Worm (Caenorhabditis elegans) whole organism, L1 larva: ENCODE data around the gene idpb-1.

ENCODE experiments used
- ama-1 ChIP-seq: fragments of 150-350 bp; optimal IDR thresholded peaks from 2 replicates; lab custom pipeline; 2014
- fkh-4 ChIP-seq: sonication (generic microtip); optimal IDR thresholded peaks from 2 replicates; lab custom pipeline; 2016; ENCODE audit warnings: missing compliant biosample characterization, missing genetic modification characterization, borderline replicate concordance
- lin-15B ChIP-seq: fragments of 150-350 bp; sonication (generic microtip); optimal IDR thresholded peaks from 3 replicates; lab custom pipeline; 2014; ENCODE audit warnings: missing biosample characterization, missing genetic modification characterization
- mep-1 ChIP-seq: fragments of 150-350 bp; optimal IDR thresholded peaks from 2 replicates; lab custom pipeline; 2014; ENCODE audit warnings: missing biosample characterization, missing genetic modification characterization
- sup-37 ChIP-seq: fragments of 200-800 bp; sonication (Bioruptor generic); optimal IDR thresholded peaks from 2 replicates; lab custom pipeline; 2018; ENCODE audit warnings: mild to moderate bottlenecking, missing genetic modification characterization, missing compliant biosample characterization

Gene idpb-1

DNA sequence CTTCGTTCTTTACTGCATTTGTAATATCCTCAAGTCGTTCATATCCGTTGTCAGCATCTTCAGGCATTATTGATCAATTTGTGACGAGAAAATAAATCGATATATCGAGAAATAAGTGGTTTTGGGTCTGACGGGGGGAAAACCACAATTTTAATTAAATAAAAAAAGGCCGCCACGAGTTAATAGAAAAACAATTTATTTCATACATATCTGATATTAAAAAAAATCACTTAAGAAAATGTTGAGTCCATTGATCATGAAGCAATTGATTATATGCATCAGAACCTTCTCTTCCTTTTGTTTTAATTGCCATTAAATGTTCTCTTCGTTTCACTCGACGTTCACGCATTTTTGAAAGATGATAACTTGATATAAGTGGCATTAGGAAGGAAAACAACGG lies 46.6 kb downstream of the idpb-1 start, which contains the start of gene F58A6.5:
TSS of gene F58A6.5 (minus strand) at position 101 of the 400 bp plus-strand sequence.
- TF ChIP-seq lin-15B (no peak), sup-37 (no peak)

DNA sequence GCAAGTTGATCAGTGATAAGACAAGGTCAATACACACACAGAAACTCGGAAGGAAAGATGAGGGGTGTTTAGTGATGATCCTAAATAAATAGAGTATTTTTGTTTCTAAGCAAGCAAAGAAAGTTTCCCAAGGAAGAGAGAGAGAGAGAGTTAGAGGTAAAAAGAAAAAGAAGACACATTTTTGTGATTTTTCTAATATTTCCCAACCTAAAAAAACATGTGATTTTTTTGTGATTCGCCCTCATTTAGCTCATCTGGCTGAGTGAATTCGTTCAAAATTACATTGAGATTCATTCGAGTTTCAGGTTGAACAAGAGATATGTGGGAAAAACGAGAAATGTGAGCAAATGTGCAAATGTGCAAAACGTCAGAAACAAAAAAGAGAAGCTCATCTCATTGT lies 49.0 kb downstream of the idpb-1 start, which contains the start of gene srb-16:
TSS of gene srb-16 (minus strand) at position 101 of the 400 bp plus-strand sequence.
- TF ChIP-seq fkh-4 (tag; lab: Kevin White, UChicago) (no peak), mep-1 (tag; lab: Kevin White, UChicago) (no peak), ama-1 (lab: Kevin White, UChicago) (no peak)
